Worm (Caenorhabditis elegans) whole organism, L3 larva: ENCODE data around the gene F47B8.14.
A peak's percentile ranks its signal among the peaks of the same experiment; 100 is the strongest.

ENCODE experiments used
- aly-2 ChIP-seq: fragments of 150-350 bp; optimal IDR thresholded peaks from 2 replicates; lab custom pipeline; 2014; ENCODE audit warnings: missing biosample characterization, missing genetic modification characterization
- ceh-82 ChIP-seq: fragments of 150-350 bp; optimal IDR thresholded peaks from 2 replicates; lab custom pipeline; 2014; ENCODE audit warnings: missing biosample characterization, missing genetic modification characterization
- elt-2 ChIP-seq: sonication (generic microtip); optimal IDR thresholded peaks from 2 replicates; lab custom pipeline; 2016; ENCODE audit warnings: missing genetic modification reagents, mild to moderate bottlenecking, missing genetic modification characterization, missing compliant biosample characterization
- hmg-11 ChIP-seq: sonication (generic microtip); optimal IDR thresholded peaks from 2 replicates; lab custom pipeline; 2016; ENCODE audit warnings: missing genetic modification characterization, missing compliant biosample characterization
- lin-39 ChIP-seq: fragments of 150-350 bp; optimal IDR thresholded peaks from 2 replicates; lab custom pipeline; 2018; ENCODE audit warnings: missing biosample characterization, missing genetic modification reagents, missing genetic modification characterization
- nhr-11 ChIP-seq: fragments of 150-350 bp; optimal IDR thresholded peaks from 2 replicates; lab custom pipeline; 2014; ENCODE audit warnings: missing biosample characterization, missing genetic modification characterization
- nhr-237 ChIP-seq: fragments of 150-350 bp; optimal IDR thresholded peaks from 2 replicates; lab custom pipeline; 2014; ENCODE audit warnings: missing biosample characterization, missing genetic modification characterization
- pha-4 ChIP-seq: fragments of 150-350 bp; optimal IDR thresholded peaks from 2 replicates; lab custom pipeline; 2014; ENCODE audit warnings: missing biosample characterization, missing genetic modification reagents, missing genetic modification characterization
- pqm-1 ChIP-seq: fragments of 150-350 bp; optimal IDR thresholded peaks from 2 replicates; lab custom pipeline; 2017; ENCODE audit warnings: missing biosample characterization, missing genetic modification characterization, inconsistent platforms
- skn-1 ChIP-seq: fragments of 150-350 bp; optimal IDR thresholded peaks from 2 replicates; lab custom pipeline; 2014; ENCODE audit warnings: missing biosample characterization, missing genetic modification characterization
- unc-62 ChIP-seq: fragments of 150-350 bp; sonication (generic microtip); optimal IDR thresholded peaks from 4 replicates; lab custom pipeline; 2014; ENCODE audit warnings: missing biosample characterization, missing genetic modification reagents, missing genetic modification characterization

DNA sequence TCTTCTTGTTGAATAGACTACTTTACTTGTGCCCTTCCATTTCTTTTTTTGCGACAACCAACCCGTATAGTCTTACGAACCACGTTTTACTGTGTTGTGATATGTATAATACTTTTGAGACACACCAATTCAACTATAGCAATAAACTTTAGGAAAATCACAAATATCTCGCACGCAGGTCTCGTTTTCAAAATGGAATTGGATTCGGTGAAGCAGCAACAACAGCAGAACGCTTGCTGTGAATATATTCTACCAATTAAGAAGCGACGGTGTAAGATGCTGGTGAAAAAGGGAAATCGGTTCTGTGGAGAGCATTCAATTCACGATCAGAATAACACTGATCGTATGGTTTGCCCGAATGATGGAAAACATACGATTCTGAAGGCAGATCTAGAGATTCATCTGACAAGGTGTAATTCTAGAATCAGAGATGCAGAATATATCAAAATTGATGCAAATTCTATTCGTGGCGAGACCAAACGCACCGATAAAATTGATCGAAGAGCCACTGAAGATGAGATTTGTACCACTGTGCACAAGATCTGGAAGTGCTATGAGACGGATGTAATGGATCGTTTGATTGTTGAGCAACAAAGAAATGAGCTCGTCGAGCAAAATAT lies 34.0 kb downstream of the F47B8.14 start, which contains the start of gene Y49A3A.3:
- TF ChIP-seq elt-2 (tag; lab: Kevin White, UChicago) (peak; percentile 48), lin-39 (no peak), skn-1 (tag; lab: Kevin White, UChicago) (no peak), aly-2 (tag; lab: Kevin White, UChicago) (peak; percentile 95), unc-62 (no peak), ceh-82 (tag; lab: Kevin White, UChicago) (peak; percentile 9), pha-4 (tag; lab: Kevin White, UChicago) (no peak), hmg-11 (no peak), nhr-11 (tag; lab: Kevin White, UChicago) (no peak), pqm-1 (tag; lab: Kevin White, UChicago) (peak; percentile 39), nhr-237 (tag; lab: Kevin White, UChicago) (no peak)
